Fruit fly (Drosophila melanogaster) whole organism, larva: Measurements from ENCODE around the gene asl.
A peak's percentile ranks its signal among the peaks of the same experiment; 100 is the strongest.

Experiments
- noc ChIP-seq: fragments of 200-800 bp; sonication (Bioruptor generic); optimal IDR thresholded peaks from 3 replicates; lab custom pipeline; 2019; ENCODE audit warnings: missing biosample characterization, mild to moderate bottlenecking, missing genetic modification characterization, moderate library complexity

asl gene

DNA sequence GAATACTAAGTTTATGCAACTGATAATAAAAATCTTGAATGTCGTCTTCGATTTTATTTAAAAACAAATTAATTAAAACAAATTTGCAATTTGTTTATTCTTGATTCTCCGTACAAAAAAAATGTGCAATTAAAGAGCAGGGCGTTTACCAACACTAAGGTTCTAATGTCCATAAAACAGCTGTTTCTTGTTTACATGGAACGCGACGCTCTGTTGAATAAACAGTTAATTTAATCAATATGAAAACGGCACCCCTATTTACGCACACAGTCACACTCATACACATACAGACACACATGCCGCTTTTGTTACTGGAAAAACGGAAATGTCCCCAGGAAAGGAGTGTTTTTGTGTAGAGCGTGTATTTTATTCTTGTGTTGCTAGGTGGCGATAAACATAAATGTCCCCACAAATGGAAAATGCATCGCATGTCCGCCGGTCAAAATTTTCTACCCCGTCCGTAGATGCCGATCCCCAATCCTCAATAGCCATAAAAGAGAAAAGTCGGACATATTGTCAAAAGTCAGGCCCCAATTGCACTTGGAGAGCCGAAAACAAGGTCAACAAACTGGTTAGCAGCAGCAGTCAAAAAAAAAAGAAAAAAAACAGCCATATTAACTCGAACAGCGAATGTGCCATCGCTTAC is 16.8 kb upstream of the asl start:
- peak; percentile 46 for TF ChIP-seq noc

DNA sequence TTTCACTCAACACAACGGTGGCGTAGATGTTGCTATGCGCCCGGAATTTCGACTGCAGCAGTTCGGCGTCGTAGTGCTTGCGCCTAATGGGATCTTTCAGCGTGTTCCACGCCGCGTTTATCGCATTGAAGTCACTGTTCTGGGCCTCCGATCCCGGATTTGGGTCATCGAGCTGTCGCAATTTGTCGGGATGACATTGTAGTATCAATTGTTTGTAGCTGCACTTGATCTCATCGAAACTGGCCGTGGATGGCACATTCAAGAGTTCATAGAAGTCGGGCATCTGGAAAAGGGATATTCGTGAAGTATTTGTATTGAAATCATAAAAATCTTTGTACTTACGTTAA is 16.0 kb upstream of the asl start:
- TF ChIP-seq noc = no peak

DNA sequence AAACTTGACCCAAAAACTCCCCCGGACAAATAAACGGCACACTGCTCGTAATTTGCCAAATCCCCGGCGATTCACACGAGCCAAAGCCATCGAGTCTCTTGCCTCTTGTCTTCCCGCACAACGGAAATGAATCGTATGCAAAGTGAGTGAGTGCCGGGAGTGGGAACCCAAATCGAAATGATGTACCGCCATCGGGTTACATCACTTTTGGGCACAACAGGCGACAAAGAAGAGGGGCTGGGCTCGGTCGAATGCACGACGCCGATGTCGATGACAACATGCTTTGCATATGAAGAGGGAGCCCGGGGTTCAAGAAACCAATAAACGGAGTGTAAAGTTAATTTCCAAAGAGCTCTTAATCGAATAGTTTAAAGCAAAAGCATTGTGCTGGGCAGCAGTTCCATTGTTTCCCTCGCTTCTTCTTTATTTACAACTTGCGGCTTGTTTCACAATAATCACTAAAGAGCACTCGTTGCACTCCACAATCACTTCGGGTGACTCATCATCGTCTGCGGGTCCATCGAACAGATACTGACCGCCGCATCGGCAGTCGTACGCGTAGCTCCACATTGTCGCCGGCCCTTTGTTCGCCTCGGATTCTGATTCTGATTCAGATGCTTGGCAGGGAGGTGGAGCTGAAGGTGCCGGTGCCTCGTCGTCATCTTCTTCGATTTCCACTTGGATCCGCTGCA is 15.5 kb upstream of the asl start:
- no peak for TF ChIP-seq noc

DNA sequence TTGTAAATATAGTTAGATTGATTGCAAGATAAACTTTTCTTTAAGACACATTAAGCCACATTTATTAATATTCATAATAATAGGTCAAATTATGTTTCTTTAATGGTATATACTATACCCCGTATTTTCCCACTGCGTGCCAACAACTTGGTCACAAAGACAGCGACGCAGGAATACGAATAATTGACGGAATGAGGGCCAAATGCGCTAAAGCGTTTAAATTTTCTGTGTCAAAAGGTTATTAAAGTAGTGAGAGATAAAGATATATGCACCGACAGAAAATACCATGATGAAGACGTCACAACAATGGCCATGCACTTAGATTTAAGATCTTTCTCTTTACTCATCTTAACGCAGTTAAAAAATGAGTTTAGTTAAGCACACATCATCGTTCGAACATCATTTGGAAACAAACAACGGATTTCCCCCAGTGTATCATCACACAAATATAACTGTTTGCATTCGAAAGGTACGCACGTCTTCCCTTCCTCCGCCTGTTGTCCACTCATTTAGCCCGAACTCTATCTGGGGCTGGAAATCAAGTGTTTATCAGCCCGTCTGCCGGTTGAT is 14.1 kb upstream of the asl start:
- TF ChIP-seq noc = peak; percentile 76

DNA sequence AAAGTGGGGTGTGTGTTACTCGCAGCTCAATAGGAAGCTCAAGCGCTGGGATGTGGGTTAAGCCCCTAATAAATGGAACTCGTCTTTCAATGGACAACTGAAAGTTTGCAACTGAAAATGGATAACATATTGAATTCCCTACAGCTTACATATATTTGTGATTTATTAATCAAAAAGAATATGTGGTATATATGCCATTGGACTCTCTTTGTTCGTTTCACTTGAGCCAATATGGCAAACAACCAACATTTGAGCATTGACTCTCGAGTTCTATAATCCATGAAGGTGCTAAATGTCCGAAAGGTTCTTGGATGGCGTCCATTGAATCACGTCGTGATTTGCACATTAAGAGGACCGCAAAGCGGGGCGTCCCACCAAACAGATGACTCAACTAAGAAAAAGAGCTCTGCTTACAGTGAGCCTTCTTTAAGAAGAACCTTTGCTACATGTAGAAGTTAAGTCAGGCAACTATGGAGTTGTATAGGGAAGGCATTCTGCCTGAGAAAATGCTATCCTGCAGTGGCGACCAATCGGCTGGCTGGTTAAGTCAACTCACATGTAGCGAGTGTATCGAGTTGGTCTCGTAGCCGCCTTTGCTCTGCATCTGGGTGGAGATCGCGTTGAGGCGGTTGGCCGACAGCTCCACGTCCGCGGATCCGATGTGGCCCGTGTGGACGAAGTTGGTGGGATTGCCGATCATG is 11.7 kb upstream of the asl start:
- TF ChIP-seq noc = no peak

DNA sequence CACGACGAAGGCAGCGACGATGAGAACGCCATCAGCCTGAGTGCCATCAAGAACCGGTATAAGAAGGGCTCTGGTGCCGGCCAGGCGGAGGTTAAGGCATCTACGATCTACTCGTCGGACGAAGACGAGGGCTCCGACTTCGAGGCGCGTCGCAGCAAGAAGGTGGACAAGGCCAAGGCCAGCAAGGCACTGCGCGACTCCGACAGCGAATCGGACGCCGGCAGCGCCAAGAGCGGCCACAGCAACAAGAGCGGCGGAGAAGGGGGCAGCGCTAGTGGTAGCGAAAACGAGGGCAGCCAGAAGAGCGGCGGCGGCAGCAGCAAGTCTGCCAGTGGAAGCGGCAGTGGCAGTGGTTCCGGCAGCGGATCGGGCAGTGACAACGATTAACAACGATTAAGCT is 9.1 kb upstream of the asl start:
- TF ChIP-seq noc = no peak

DNA sequence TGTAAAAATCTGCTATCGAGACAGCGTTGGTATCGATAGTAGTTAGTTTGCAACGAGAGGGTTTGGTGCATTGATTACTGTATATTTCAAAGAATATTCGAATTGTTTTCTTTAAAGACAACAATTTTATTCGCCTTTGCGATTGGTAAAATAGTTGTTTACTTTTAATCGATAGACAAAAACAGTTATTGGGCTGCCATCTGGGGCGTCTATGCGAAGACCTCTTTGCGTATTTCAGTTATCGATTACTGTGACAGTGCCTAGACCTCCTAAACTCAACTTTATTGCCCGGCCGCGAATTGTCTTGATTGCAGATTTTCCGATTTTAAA is 6.7 kb upstream of the asl start, which contains the start of gene Atu:
TSS of gene Atu (plus strand) at position 245 of the 330 bp plus-strand sequence.
- no peak for TF ChIP-seq noc

DNA sequence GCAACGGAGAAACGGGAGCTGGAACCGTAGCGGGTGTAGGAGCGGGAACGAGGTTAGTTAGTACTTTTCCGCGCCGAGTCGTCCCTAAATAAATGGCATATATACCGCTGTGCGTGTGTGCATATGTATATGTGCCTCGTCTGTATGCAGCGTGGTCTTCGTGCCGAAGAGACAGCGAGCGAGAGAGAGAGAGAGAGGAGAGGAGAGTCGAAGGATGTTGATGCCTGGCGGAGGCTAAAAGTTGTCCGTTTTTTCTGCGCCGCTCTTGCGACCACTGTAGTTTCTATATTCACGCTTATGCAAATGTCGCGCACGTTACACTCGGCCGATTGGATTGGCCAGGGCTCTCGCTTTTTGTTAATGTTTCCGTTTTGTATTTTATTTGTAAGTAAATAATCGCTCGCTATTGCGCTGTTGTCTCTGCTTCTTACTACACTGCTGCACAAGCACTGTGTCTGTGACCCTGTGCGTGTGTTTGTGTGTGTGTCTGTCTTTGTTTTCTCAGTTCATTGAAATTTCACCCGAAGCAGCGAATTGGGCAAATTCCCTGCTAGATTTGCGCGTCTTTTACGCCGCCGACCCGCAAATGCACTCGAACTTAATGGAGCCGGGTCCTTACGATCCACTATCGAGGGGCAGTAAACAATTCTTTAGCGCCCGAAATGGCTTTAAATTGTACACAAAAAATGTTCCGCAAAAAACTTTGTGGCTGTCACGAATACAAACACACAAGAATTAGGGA is 6.2 kb upstream of the asl start, which contains the start of gene Rga:
TSS of gene Rga (minus strand) at position 741 of the 742 bp plus-strand sequence.
- TF ChIP-seq noc = no peak

DNA sequence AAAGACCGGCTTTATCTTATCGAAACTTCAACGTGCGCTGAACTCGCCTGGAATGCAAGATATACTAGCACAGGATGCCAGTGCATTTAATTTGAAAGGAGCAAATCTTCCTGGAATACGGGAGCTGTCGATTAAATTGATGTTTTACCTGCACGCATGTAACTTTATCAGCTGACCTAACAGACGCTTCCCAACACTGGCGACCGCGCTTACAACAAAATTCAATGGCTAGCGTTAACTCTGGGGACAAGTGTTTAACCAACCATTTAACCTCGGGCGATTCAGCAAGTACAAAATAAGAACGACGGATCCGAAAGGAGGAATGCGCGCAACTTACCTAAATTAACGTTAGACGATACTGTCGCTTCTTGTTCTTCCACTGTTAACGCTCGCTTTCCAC is 5.4 kb upstream of the asl start:
- TF ChIP-seq noc = no peak

DNA sequence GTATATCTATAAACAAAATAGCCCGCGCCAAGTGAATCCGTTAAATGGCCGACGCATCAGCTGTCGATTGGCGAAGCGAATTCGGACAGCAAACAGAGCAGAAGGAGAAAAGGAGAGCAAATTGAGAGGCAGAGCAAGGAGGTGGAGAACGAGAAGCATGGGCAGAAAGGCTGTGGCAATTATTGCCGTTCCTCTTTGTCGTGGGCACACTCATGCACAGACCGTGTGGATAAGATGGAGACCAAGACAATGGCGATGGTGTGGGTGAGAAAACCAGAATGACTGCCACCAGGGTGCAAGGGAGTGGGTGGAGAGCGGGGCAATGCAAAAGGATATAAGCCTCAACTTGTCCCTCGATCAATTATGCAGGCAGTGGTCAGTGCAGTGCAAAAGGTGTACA is 4.8 kb upstream of the asl start:
- no peak for TF ChIP-seq noc

DNA sequence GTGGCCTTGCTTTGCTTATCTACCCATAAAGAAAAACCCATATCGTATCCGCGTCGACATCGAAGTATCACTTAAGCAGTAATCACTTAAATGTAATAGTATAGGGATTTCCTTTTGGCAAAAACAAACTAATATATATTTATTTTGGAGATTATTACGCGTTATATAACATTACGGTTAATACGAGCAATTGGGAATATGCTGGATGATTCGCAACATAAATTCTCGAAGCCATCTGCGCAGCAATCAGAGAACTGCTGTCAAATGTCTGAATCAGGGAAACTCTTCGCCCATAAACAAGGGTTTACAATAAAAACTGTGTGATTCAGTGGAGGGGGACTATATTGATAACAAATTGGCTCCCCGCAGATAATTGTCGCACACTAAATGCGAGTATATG is 4.3 kb upstream of the asl start:
- TF ChIP-seq noc = no peak

DNA sequence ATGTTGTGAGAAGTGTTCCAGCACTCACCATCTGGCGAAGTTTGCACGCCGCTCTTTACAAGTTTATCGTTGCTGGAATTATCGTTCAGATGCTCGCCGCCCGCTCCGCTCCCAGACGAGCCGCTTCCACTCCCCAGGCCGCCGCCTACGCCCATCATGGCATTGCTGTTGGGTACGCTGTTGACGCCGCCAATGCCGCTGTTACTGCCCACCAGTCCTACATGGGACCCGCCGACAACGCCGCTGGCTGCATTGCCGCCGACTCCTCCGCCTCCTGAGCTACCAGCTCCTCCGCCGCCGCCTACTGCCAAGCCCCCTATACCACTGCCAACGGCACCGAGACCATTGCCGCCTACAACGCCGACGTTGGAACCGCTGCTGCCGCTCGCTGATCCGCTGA is 2.1 kb upstream of the asl start:
- no peak for TF ChIP-seq noc

DNA sequence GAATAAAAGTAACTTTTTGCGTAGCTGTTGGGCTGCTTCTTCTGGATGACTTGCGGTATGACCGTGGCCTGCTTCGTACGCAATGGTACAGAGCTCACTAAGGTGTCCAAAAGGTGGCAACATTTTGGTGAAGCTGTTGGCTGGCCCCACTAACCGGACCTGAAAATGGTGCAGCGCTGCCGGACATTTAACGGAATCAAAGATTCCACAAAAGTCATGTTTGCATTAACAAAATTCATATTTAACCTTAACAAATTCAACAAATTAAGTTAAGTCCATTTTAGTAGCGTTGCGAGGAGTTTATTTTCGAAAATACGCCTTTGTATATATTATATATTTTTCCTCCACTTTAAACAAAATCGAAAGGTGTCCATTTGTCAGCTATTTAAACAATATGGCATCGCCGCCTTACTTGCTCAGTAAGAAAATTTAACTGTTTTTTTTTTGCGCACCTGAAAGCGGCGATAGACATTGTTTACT is 5.3 kb downstream of the asl start, which contains the start of the genes kra and SecS:
TSS of gene kra (minus strand) at position 93 of the 480 bp plus-strand sequence.
TSS of gene SecS (plus strand) at position 390 of the 480 bp plus-strand sequence.
- TF ChIP-seq noc = peak; percentile 55

DNA sequence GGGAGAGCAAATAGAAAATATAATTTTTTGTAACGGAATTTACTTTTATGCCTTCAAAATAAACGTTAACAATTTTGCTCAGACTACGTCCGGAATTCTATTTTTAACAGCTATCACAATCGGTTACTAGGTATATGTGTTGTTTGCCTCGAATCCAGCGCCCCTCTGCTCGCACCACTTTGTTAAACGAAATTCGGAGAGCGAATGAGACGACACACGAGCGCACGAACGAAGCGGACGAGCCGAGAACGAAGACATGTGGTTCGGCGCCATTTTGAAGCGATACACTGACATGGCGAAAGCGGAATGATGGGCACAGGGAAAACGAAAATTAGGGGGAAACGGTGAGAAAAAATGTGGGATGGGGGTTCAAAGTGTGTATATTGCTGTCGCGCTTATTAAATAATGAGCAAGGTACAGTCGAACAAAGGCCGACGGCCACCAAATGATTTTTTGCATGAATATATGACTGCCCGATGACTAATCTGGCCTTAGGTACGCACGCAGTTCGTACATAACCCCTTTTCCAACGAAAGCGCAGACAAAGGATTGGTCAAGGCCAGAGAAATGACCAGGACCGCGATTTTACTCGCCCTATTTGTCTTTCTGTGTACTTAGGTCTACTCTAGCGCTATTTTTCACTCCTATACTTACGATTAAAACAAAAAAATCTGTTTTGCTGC is 5.8 kb downstream of the asl start:
- TF ChIP-seq noc = no peak

DNA sequence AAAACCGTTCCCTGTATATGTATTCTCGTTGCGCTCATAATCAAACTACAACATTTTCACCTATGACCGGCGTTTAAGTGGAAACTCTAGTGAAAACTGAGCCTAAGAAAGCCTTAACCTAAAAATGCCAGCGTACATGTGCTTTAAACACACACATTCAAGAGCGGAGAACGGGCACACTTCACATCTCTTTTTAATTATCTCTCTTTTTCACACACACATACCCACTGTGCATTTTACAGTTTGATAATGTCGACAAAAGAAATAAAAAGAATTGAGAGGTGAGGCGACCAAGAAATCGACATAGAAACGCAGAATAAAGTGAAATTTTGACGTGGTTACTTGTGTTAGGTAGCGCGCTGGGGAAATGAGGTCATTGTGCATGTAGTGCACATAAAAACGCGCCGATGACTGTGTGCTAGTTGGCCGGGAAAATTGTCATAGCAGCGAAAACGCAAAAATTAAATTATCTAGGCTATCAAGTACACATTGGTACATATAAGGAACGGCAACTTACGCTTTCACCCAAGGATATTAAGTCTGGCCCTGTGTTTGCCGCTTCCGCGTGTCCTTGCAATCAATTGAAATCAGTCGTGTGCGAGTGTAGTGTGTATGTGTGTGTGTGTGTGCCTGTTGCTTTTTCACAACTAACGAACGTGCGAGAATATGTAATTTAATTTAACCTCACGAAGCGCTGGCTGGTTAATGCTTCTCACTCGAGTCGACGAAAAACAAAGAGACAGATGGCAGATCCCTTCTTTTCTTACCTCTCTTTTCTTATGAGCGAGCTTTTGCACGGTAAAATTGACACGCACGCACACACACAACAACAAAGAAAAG is 6.6 kb downstream of the asl start:
- TF ChIP-seq noc = no peak
